Worm (Caenorhabditis elegans): ENCODE results near the gene ZK1307.1.

ce11 chrII:9646928-9647838 lies 8.2 kb downstream of the ZK1307.1 start, which contains the start of gene sqv-8:
- TF ChIP-seq zag-1 (tag; optimal IDR thresholded peaks at IDR 0.05) (no peak), ZK546.5 (tag; optimal IDR thresholded peaks at IDR 0.05) (no peak), nhr-237 (tag; optimal IDR thresholded peaks at IDR 0.05) (no peak), ztf-4 (tag; optimal IDR thresholded peaks at IDR 0.05) (no peak), lin-39 (tag; optimal IDR thresholded peaks at IDR 0.05) (no peak), nhr-77 (tag; optimal IDR thresholded peaks at IDR 0.05) (no peak), unc-39 (tag; optimal IDR thresholded peaks at IDR 0.05) (no peak), nhr-10 (tag; optimal IDR thresholded peaks at IDR 0.05) (no peak), gmeb-1 (tag; optimal IDR thresholded peaks at IDR 0.05) (no peak)
